Worm (Caenorhabditis elegans) whole organism, young adult: ENCODE measurements around the gene tbb-2.

Experiments
- B0261.1 ChIP-seq: sonication (generic microtip); optimal IDR thresholded peaks from 2 replicates; lab custom pipeline; 2016; ENCODE audit warnings: mild to moderate bottlenecking, missing genetic modification characterization, moderate library complexity, missing compliant biosample characterization
- B0336.3 ChIP-seq: fragments of 200-800 bp; sonication (Bioruptor generic); IDR thresholded peaks from 2 replicates; pipeline ENCODE4 v1.3.6; 2022; ENCODE audit warnings: missing genetic modification characterization, missing compliant biosample characterization
- D2030.7 ChIP-seq: fragments of 200-800 bp; sonication (Bioruptor generic); IDR thresholded peaks from 2 replicates; pipeline ENCODE4 v1.3.6; 2022; ENCODE audit warnings: missing genetic modification reagents, missing genetic modification characterization, missing compliant biosample characterization
- F10E7.11 ChIP-seq: sonication (generic microtip); optimal IDR thresholded peaks from 2 replicates; lab custom pipeline; 2017; ENCODE audit warnings: mild to moderate bottlenecking, missing genetic modification characterization, moderate library complexity, missing compliant biosample characterization
- F22D6.2 ChIP-seq: sonication (generic microtip); optimal IDR thresholded peaks from 2 replicates; lab custom pipeline; 2016; ENCODE audit warnings: mild to moderate bottlenecking, missing genetic modification characterization, missing compliant biosample characterization
- F55B11.4 ChIP-seq: sonication (generic microtip); optimal IDR thresholded peaks from 2 replicates; lab custom pipeline; 2016; ENCODE audit warnings: missing compliant biosample characterization, missing genetic modification characterization, borderline replicate concordance; ENCODE audit not compliant: insufficient read depth
- F57C9.4 ChIP-seq: sonication (generic microtip); optimal IDR thresholded peaks from 2 replicates; lab custom pipeline; 2017; ENCODE audit warnings: mild to moderate bottlenecking, missing genetic modification characterization, missing compliant biosample characterization
- K12H6.12 ChIP-seq: fragments of 200-800 bp; sonication (Bioruptor generic); optimal IDR thresholded peaks from 2 replicates; lab custom pipeline; 2018; ENCODE audit warnings: mild to moderate bottlenecking, missing genetic modification characterization, missing compliant biosample characterization
- Y53G8AR.9 ChIP-seq: fragments of 200-800 bp; sonication (Bioruptor generic); conservative IDR thresholded peaks from 2 replicates; pipeline ENCODE4 v1.3.6; 2022; ENCODE audit warnings: missing genetic modification reagents, missing genetic modification characterization, missing compliant biosample characterization
- Y67H2A.10 ChIP-seq: fragments of 200-800 bp; sonication (Bioruptor generic); conservative IDR thresholded peaks from 2 replicates; pipeline ENCODE4 v1.3.6; 2022; ENCODE audit warnings: missing genetic modification reagents, missing genetic modification characterization, missing compliant biosample characterization
- Y95B8A.8 ChIP-seq: fragments of 200-800 bp; sonication (Bioruptor generic); IDR thresholded peaks from 2 replicates; pipeline ENCODE4 v1.3.6; 2022; ENCODE audit warnings: missing genetic modification reagents, missing genetic modification characterization, missing compliant biosample characterization
- aptf-3 ChIP-seq: fragments of 200-800 bp; sonication (Bioruptor generic); IDR thresholded peaks from 2 replicates; pipeline ENCODE4 v1.3.6; 2022; ENCODE audit warnings: missing genetic modification characterization, missing compliant biosample characterization
- attf-3 ChIP-seq: fragments of 200-800 bp; sonication (Bioruptor generic); conservative IDR thresholded peaks from 2 replicates; pipeline ENCODE4 v1.3.6; 2022; ENCODE audit warnings: missing genetic modification reagents, missing genetic modification characterization, missing compliant biosample characterization
- attf-5 ChIP-seq: fragments of 200-800 bp; sonication (Bioruptor generic); optimal IDR thresholded peaks from 2 replicates; lab custom pipeline; 2018; ENCODE audit warnings: mild to moderate bottlenecking, missing genetic modification characterization, missing compliant biosample characterization
- bed-1 ChIP-seq: fragments of 200-800 bp; sonication (Bioruptor generic); IDR thresholded peaks from 2 replicates; pipeline ENCODE4 v1.3.6; 2022; ENCODE audit warnings: missing genetic modification reagents, missing genetic modification characterization, missing compliant biosample characterization
- cebp-1 ChIP-seq, 2 experiments: fragments of 200-800 bp in 1 of 2; sonication (Bioruptor generic) in 1 of 2; sonication (generic microtip) in 1 of 2; IDR thresholded peaks in 1 of 2; optimal IDR thresholded peaks in 1 of 2; 2 replicates each; pipeline versions ENCODE4 v1.3.6 to Lab custom; 2017 to 2022; ENCODE audit warnings: missing compliant biosample characterization in 2 of 2, missing genetic modification characterization in 2 of 2, mild to moderate bottlenecking in 1 of 2, missing genetic modification reagents in 1 of 2, moderate library complexity in 1 of 2
- cebp-2 ChIP-seq: fragments of 200-800 bp; sonication (Bioruptor generic); IDR thresholded peaks from 2 replicates; pipeline ENCODE4 v1.3.6; 2022; ENCODE audit warnings: missing genetic modification characterization, missing compliant biosample characterization
- ceh-100 ChIP-seq: fragments of 200-800 bp; sonication (Bioruptor generic); IDR thresholded peaks from 2 replicates; pipeline ENCODE4 v1.3.6; 2022; ENCODE audit warnings: missing genetic modification reagents, missing genetic modification characterization, missing compliant biosample characterization
- chd-7 ChIP-seq: sonication (generic microtip); optimal IDR thresholded peaks from 2 replicates; lab custom pipeline; 2016; ENCODE audit warnings: mild to moderate bottlenecking, missing genetic modification characterization, moderate library complexity, missing compliant biosample characterization
- ekl-4 ChIP-seq: fragments of 200-800 bp; sonication (Bioruptor generic); IDR thresholded peaks from 2 replicates; pipeline ENCODE4 v1.3.6; 2022; ENCODE audit warnings: missing genetic modification reagents, missing genetic modification characterization, missing compliant biosample characterization
- ets-4 ChIP-seq: fragments of 200-800 bp; sonication (Bioruptor generic); optimal IDR thresholded peaks from 2 replicates; lab custom pipeline; 2018; ENCODE audit warnings: mild to moderate bottlenecking, missing genetic modification characterization, missing compliant biosample characterization
- hlh-26 ChIP-seq: fragments of 200-800 bp; sonication (Bioruptor generic); conservative IDR thresholded peaks from 2 replicates; pipeline ENCODE4 v1.3.6; 2022; ENCODE audit warnings: missing genetic modification reagents, missing genetic modification characterization, missing compliant biosample characterization
- let-526 ChIP-seq: fragments of 200-800 bp; sonication (Bioruptor generic); IDR thresholded peaks from 2 replicates; pipeline ENCODE4 v1.3.6; 2022; ENCODE audit warnings: missing genetic modification reagents, missing genetic modification characterization, missing compliant biosample characterization
- let-607 ChIP-seq, 2 experiments: fragments of 200-800 bp in 1 of 2; sonication (Bioruptor generic) in 1 of 2; sonication (generic microtip) in 1 of 2; optimal IDR thresholded peaks; 2 replicates each; lab custom pipeline; 2016 to 2018; ENCODE audit warnings: mild to moderate bottlenecking in 2 of 2, missing compliant biosample characterization in 2 of 2, missing genetic modification characterization in 2 of 2, moderate library complexity in 2 of 2, missing genotype in 1 of 2
- lin-26 ChIP-seq: fragments of 200-800 bp; sonication (Bioruptor generic); IDR thresholded peaks from 2 replicates; pipeline ENCODE4 v1.3.6; 2022; ENCODE audit warnings: missing genetic modification reagents, missing genetic modification characterization, missing compliant biosample characterization
- lin-35 ChIP-seq, 3 experiments: fragments of 150-350 bp in 2 of 3; sonication (generic microtip) in 1 of 3; optimal IDR thresholded peaks; 2 replicates each; lab custom pipeline; 2014 to 2018; ENCODE audit warnings: missing biosample characterization in 3 of 3, missing genetic modification characterization in 3 of 3, missing genetic modification reagents in 3 of 3
- lin-40 ChIP-seq: sonication (generic microtip); optimal IDR thresholded peaks from 2 replicates; lab custom pipeline; 2016; ENCODE audit warnings: missing genetic modification characterization, mild to moderate bottlenecking, missing compliant biosample characterization, missing genotype, missing genetic modification reagents
- lin-54 ChIP-seq: fragments of 200-800 bp; sonication (Bioruptor generic); optimal IDR thresholded peaks from 2 replicates; lab custom pipeline; 2018; ENCODE audit warnings: mild to moderate bottlenecking, missing genetic modification characterization, missing compliant biosample characterization
- madf-8 ChIP-seq: fragments of 200-800 bp; sonication (Bioruptor generic); conservative IDR thresholded peaks from 2 replicates; pipeline ENCODE4 v1.3.6; 2022; ENCODE audit warnings: missing genetic modification reagents, missing genetic modification characterization, missing compliant biosample characterization
- mxl-1 ChIP-seq: sonication (generic microtip); optimal IDR thresholded peaks from 2 replicates; lab custom pipeline; 2016; ENCODE audit warnings: missing genetic modification characterization, missing compliant biosample characterization
- nfya-2 ChIP-seq: fragments of 200-800 bp; sonication (Bioruptor generic); IDR thresholded peaks from 2 replicates; pipeline ENCODE4 v1.3.6; 2022; ENCODE audit warnings: missing genetic modification reagents, missing genetic modification characterization, missing compliant biosample characterization
- nfyb-1 ChIP-seq: fragments of 200-800 bp; sonication (Bioruptor generic); IDR thresholded peaks from 2 replicates; pipeline ENCODE4 v1.3.6; 2022; ENCODE audit warnings: missing genetic modification reagents, missing genetic modification characterization, missing compliant biosample characterization
- nhr-179 ChIP-seq: sonication (generic microtip); optimal IDR thresholded peaks from 2 replicates; lab custom pipeline; 2016; ENCODE audit warnings: mild to moderate bottlenecking, missing genetic modification characterization, missing compliant biosample characterization
- nhr-90 ChIP-seq: sonication (generic microtip); optimal IDR thresholded peaks from 2 replicates; lab custom pipeline; 2016; ENCODE audit warnings: missing genotype, mild to moderate bottlenecking, missing genetic modification characterization, missing compliant biosample characterization
- pbrm-1 ChIP-seq: fragments of 200-800 bp; sonication (Bioruptor generic); IDR thresholded peaks from 2 replicates; pipeline ENCODE4 v1.3.6; 2022; ENCODE audit warnings: missing genetic modification reagents, missing genetic modification characterization, missing compliant biosample characterization
- sdz-38 ChIP-seq: sonication (generic microtip); optimal IDR thresholded peaks from 2 replicates; lab custom pipeline; 2016; ENCODE audit warnings: missing genotype, missing genetic modification characterization, missing compliant biosample characterization
- sea-2 ChIP-seq: fragments of 200-800 bp; sonication (Bioruptor generic); IDR thresholded peaks from 2 replicates; pipeline ENCODE4 v1.3.6; 2022; ENCODE audit warnings: missing genetic modification characterization, missing compliant biosample characterization
- snpc-1.1 ChIP-seq: sonication (generic microtip); optimal IDR thresholded peaks from 2 replicates; lab custom pipeline; 2017; ENCODE audit warnings: missing genetic modification characterization, mild to moderate bottlenecking, missing compliant biosample characterization, antibody characterized with exemption, moderate library complexity, missing genotype, missing genetic modification reagents; ENCODE audit not compliant: insufficient read depth
- snpc-3.4 ChIP-seq: sonication (generic microtip); optimal IDR thresholded peaks from 2 replicates; lab custom pipeline; 2017; ENCODE audit warnings: missing genetic modification characterization, mild to moderate bottlenecking, missing compliant biosample characterization, antibody characterized with exemption, moderate library complexity, missing genotype, missing genetic modification reagents
- snpc-4 ChIP-seq, 5 experiments: fragments of 150-350 bp in 1 of 5; sonication (generic microtip) in 4 of 5; optimal IDR thresholded peaks; 2 replicates each; lab custom pipeline; 2014 to 2018; ENCODE audit warnings: missing genetic modification characterization in 5 of 5, missing biosample characterization in 3 of 5, antibody characterized with exemption in 2 of 5, mild to moderate bottlenecking in 2 of 5, missing compliant biosample characterization in 2 of 5, missing genotype in 2 of 5, moderate library complexity in 2 of 5, missing genetic modification reagents in 1 of 5
- unc-130 ChIP-seq: sonication (generic microtip); optimal IDR thresholded peaks from 2 replicates; lab custom pipeline; 2016; ENCODE audit warnings: missing genetic modification reagents, missing genetic modification characterization, missing compliant biosample characterization
- unc-62 ChIP-seq: fragments of 150-350 bp; optimal IDR thresholded peaks from 2 replicates; lab custom pipeline; 2014; ENCODE audit warnings: missing biosample characterization, missing genetic modification reagents, missing genetic modification characterization
- ztf-3 ChIP-seq: fragments of 200-800 bp; sonication (Bioruptor generic); optimal IDR thresholded peaks from 2 replicates; lab custom pipeline; 2018; ENCODE audit warnings: mild to moderate bottlenecking, missing genetic modification characterization, missing compliant biosample characterization

tbb-2 gene

ce11 chrIII:4028061-4028460 lies 10.6 kb upstream of the tbb-2 start, which contains the start of gene T02C12.5:
Gene T02C12.5, minus strand, starts transcription at chrIII:4028161.
- TF ChIP-seq ekl-4 (GFP tag; lab: Robert Waterston, UW) (no peak), lin-26 (GFP tag; lab: Robert Waterston, UW) (no peak), F55B11.4 (tag; lab: Kevin White, UChicago) (no peak), snpc-1.1 (tag; lab: Kevin White, UChicago) (no peak), attf-5 (GFP tag; lab: Kevin White, UChicago) (no peak), bed-1 (GFP tag; lab: Robert Waterston, UW) (no peak), nfya-2 (no peak), unc-130 (GFP tag; lab: Kevin White, UChicago) (no peak), Y95B8A.8 (no peak), attf-3 (GFP tag; lab: Robert Waterston, UW) (no peak), hlh-26 (GFP tag; lab: Robert Waterston, UW) (no peak), ztf-3 (GFP tag; lab: Kevin White, UChicago) (no peak), cebp-1 (GFP tag; IDR thresholded peaks at IDR 0.05; lab: Robert Waterston, UW) (no peak), cebp-1 (tag; optimal IDR thresholded peaks at IDR 0.05; lab: Kevin White, UChicago) (no peak), cebp-2 (GFP tag; lab: Robert Waterston, UW) (no peak), F10E7.11 (tag; lab: Kevin White, UChicago) (no peak), sea-2 (no peak)

- TF ChIP-seq nhr-90 (no peak), attf-5 (GFP tag; lab: Kevin White, UChicago) (no peak), hlh-26 (GFP tag; lab: Robert Waterston, UW) (no peak), ztf-3 (GFP tag; lab: Kevin White, UChicago) (no peak), aptf-3 (GFP tag; lab: Robert Waterston, UW) (no peak), lin-40 (tag; lab: Kevin White, UChicago) (no peak), snpc-3.4 (peak; percentile 7)
Measured at ce11 chrIII:4021866-4022265, 4.4 kb upstream of the tbb-2 start, which contains the start of gene tftc-5. Gene tftc-5, plus strand, starts transcription at chrIII:4022166.

- TF ChIP-seq nfya-2, result no peak
- 0 out of 2 replicates have a peak, but pooled peaks have one; percentile 15 for TF ChIP-seq lin-26 (GFP tag; lab: Robert Waterston, UW)
- TF ChIP-seq K12H6.12 (tag; lab: Kevin White, UChicago), result no peak
- TF ChIP-seq nhr-90, result no peak
- peak; percentile 90 for TF ChIP-seq nfyb-1
- TF ChIP-seq Y53G8AR.9 (GFP tag; lab: Robert Waterston, UW), result peak; percentile 85
- no peak for TF ChIP-seq ets-4 (GFP tag; lab: Kevin White, UChicago)
- TF ChIP-seq lin-35 (GFP tag; optimal IDR thresholded peaks at IDR 0.05; lab: Kevin White, UChicago), result peak; percentile 68 to 87 (median 83)
- peak; percentile 96 for TF ChIP-seq madf-8 (GFP tag; lab: Robert Waterston, UW)
- no peak for TF ChIP-seq sdz-38 (tag; lab: Kevin White, UChicago)
- TF ChIP-seq mxl-1, result no peak
- no peak for TF ChIP-seq F22D6.2 (tag; lab: Kevin White, UChicago)
- no peak for TF ChIP-seq B0261.1 (tag; lab: Kevin White, UChicago)
- TF ChIP-seq lin-54, result peak; percentile 94
- TF ChIP-seq chd-7, result no peak
- no peak for TF ChIP-seq nhr-179 (tag; lab: Kevin White, UChicago)
- no peak for TF ChIP-seq F57C9.4 (tag; lab: Kevin White, UChicago)
- peak; percentile 27 for TF ChIP-seq snpc-4 (GFP tag; optimal IDR thresholded peaks at IDR 0.05; lab: Kevin White, UChicago)
- TF ChIP-seq snpc-4 (tag; optimal IDR thresholded peaks at IDR 0.05; lab: Kevin White, UChicago), result peak; percentile 31 to 61 (median 50)
- peak; percentile 98 for TF ChIP-seq D2030.7
- no peak for TF ChIP-seq unc-62
- TF ChIP-seq let-526 (GFP tag; lab: Robert Waterston, UW), result no peak
- TF ChIP-seq let-607 (tag; optimal IDR thresholded peaks at IDR 0.05; lab: Kevin White, UChicago), result no peak
- TF ChIP-seq pbrm-1, result peak; percentile 88
- peak; percentile 61; the same call in 1 of the 2 replicates for TF ChIP-seq ceh-100 (GFP tag; lab: Robert Waterston, UW)
- 0 out of 2 replicates have a peak, but pooled peaks have one; percentile 10 for TF ChIP-seq Y67H2A.10 (GFP tag; lab: Robert Waterston, UW)
- peak; percentile 84 for TF ChIP-seq B0336.3 (GFP tag; lab: Robert Waterston, UW)
Measured at ce11 chrIII:4019801-4020200, 2.4 kb upstream of the tbb-2 start, which contains the start of gene snpc-3.4. Gene snpc-3.4, plus strand, starts transcription at chrIII:4020037.
